Fruit fly (Drosophila melanogaster) Kc167 (cell line): Measurements from ENCODE around the gene CG4820.

ENCODE experiments used
- h ChIP-seq: fragments of >200 bp; optimal IDR thresholded peaks from 3 replicates; lab custom pipeline; 2018; ENCODE audit warnings: missing external identifiers
- psq ChIP-seq: fragments of >200 bp; optimal IDR thresholded peaks from 2 replicates; lab custom pipeline; 2017; ENCODE audit warnings: missing external identifiers

- TF ChIP-seq psq (no peak), h (no peak)
Observed at dm6 chr3R:11175308-11175707, 41.0 kb upstream of the CG4820 start, which contains the start of the genes Ugt304A1 and Ugt303A1.
